Fruit fly (Drosophila melanogaster): ENCODE measurements around the gene promL.

Gene promL

dm6 chr3L:3164951-3165350 lies 37.4 kb upstream of the promL start, which contains the start of gene CG32280 (continued):
- no peak for TF ChIP-seq lab (GFP tag; optimal IDR thresholded peaks at IDR 0.05)
- peak; percentile 30 for TF ChIP-seq grau (tag; optimal IDR thresholded peaks at IDR 0.05)
- 0 out of 2 replicates have a peak, but pooled peaks have one; percentile 5 for TF ChIP-seq Xrp1 (GFP tag; IDR thresholded peaks at IDR 0.05)
- TF ChIP-seq CG13624 (GFP tag; optimal IDR thresholded peaks at IDR 0.05): peak; percentile 24
- TF ChIP-seq prd (optimal IDR thresholded peaks at IDR 0.05): no peak
- TF ChIP-seq prd (GFP tag; IDR thresholded peaks at IDR 0.05): no peak
- TF ChIP-seq CG9932 (GFP tag; IDR thresholded peaks at IDR 0.05): peak; percentile 63
- TF ChIP-seq slbo (GFP tag; IDR thresholded peaks at IDR 0.05): peak; percentile 65
- TF ChIP-seq Sin3A (optimal IDR thresholded peaks at IDR 0.05): peak; percentile 41
- TF ChIP-seq gro (GFP tag; optimal IDR thresholded peaks at IDR 0.05): peak; percentile 61
- no peak for TF ChIP-seq CG8765 (GFP tag; IDR thresholded peaks at IDR 0.05)
- TF ChIP-seq CG12769 (tag; optimal IDR thresholded peaks at IDR 0.05): no peak
- TF ChIP-seq NFAT (GFP tag; IDR thresholded peaks at IDR 0.05): peak; percentile 40; the same call in 1 of the 2 replicates
- TF ChIP-seq CG6683 (GFP tag; optimal IDR thresholded peaks at IDR 0.05): peak; percentile 10
- TF ChIP-seq CG8290 (GFP tag; optimal IDR thresholded peaks at IDR 0.05): peak; percentile 19
- no peak for TF ChIP-seq CG8290 (tag; optimal IDR thresholded peaks at IDR 0.05)
- peak; percentile 82 for TF ChIP-seq Myb (GFP tag; optimal IDR thresholded peaks at IDR 0.05)
- peak; percentile 73; the same call in 1 of the 3 replicates for TF ChIP-seq mld (GFP tag; IDR thresholded peaks at IDR 0.05; ENCODE audit: partially characterized antibody)
- peak; percentile 48 for TF ChIP-seq CG10267 (tag; optimal IDR thresholded peaks at IDR 0.05)
- TF ChIP-seq bbx (GFP tag; IDR thresholded peaks at IDR 0.05; ENCODE audit: partially characterized antibody): peak; percentile 91
- TF ChIP-seq phol (tag; optimal IDR thresholded peaks at IDR 0.05): peak; percentile 29
- peak; percentile 22 for TF ChIP-seq D19B (GFP tag; optimal IDR thresholded peaks at IDR 0.05)
- 0 out of 2 replicates have a peak, but pooled peaks have one; percentile 7 for TF ChIP-seq ttk (GFP tag; IDR thresholded peaks at IDR 0.05)
- TF ChIP-seq Hmx (GFP tag; optimal IDR thresholded peaks at IDR 0.05): no peak
- no peak for TF ChIP-seq dmrt11E (tag; optimal IDR thresholded peaks at IDR 0.05)
- TF ChIP-seq insv (GFP tag; optimal IDR thresholded peaks at IDR 0.05): peak in 1 of 2 experiments; percentile 11
- TF ChIP-seq CG6272 (GFP tag; IDR thresholded peaks at IDR 0.05): 0 out of 2 replicates have a peak, but pooled peaks have one; percentile 36
- TF ChIP-seq CG6813 (GFP tag; optimal IDR thresholded peaks at IDR 0.05): peak; percentile 29
- TF ChIP-seq Xbp1 (GFP tag; optimal IDR thresholded peaks at IDR 0.05): peak; percentile 13
- 0 out of 2 replicates have a peak, but pooled peaks have one; percentile 12 for TF ChIP-seq Adf1 (GFP tag; IDR thresholded peaks at IDR 0.05)
- no peak for TF ChIP-seq run (tag; optimal IDR thresholded peaks at IDR 0.05)
- TF ChIP-seq CG17361 (GFP tag; IDR thresholded peaks at IDR 0.05): 0 out of 3 replicates have a peak, but pooled peaks have one; percentile 12
- TF ChIP-seq luna (GFP tag; optimal IDR thresholded peaks at IDR 0.05): no peak
- TF ChIP-seq CG2116 (GFP tag; optimal IDR thresholded peaks at IDR 0.05): peak; percentile 76
- TF ChIP-seq row (GFP tag; IDR thresholded peaks at IDR 0.05): peak; percentile 62
- peak; percentile 69 for TF ChIP-seq CG34376 (GFP tag; optimal IDR thresholded peaks at IDR 0.05)
- no peak for TF ChIP-seq CG1602 (GFP tag; optimal IDR thresholded peaks at IDR 0.05)
- TF ChIP-seq Ssrp (tag; optimal IDR thresholded peaks at IDR 0.05): no peak
- TF ChIP-seq CG15514 (GFP tag; optimal IDR thresholded peaks at IDR 0.05): peak; percentile 72
- TF ChIP-seq dpn (GFP tag; optimal IDR thresholded peaks at IDR 0.05): peak; percentile 13 to 38
- TF ChIP-seq Bgb (GFP tag; IDR thresholded peaks at IDR 0.05; ENCODE audit: partially characterized antibody): peak; percentile 95
- no peak for TF ChIP-seq Nf-YA (GFP tag; IDR thresholded peaks at IDR 0.05)
- no peak for TF ChIP-seq kay (GFP tag; optimal IDR thresholded peaks at IDR 0.05)
- peak; percentile 91 for TF ChIP-seq hbn (GFP tag; IDR thresholded peaks at IDR 0.05; ENCODE audit: partially characterized antibody)
- peak; percentile 59 for TF ChIP-seq HmgZ (tag; optimal IDR thresholded peaks at IDR 0.05)
- peak; percentile 22 for TF ChIP-seq sug (tag; optimal IDR thresholded peaks at IDR 0.05)
- no peak for TF ChIP-seq CG13775 (GFP tag; optimal IDR thresholded peaks at IDR 0.05)
- no peak for TF ChIP-seq oc (tag; optimal IDR thresholded peaks at IDR 0.05)
- TF ChIP-seq nerfin-1 (tag; optimal IDR thresholded peaks at IDR 0.05): peak; percentile 58
- peak; percentile 55 for TF ChIP-seq CG13296 (GFP tag; optimal IDR thresholded peaks at IDR 0.05)
- TF ChIP-seq CoRest (tag; optimal IDR thresholded peaks at IDR 0.05): peak; percentile 26
